Fruit fly (Drosophila melanogaster) whole organism, pupa: Measurements from ENCODE around the gene CG14423.

Experiments
- CG13204 ChIP-seq: fragments of 200-800 bp; sonication (Bioruptor generic); optimal IDR thresholded peaks from 2 replicates; lab custom pipeline; 2018; ENCODE audit warnings: missing biosample characterization, mild to moderate bottlenecking, missing genetic modification characterization, moderate library complexity
- CG14655 ChIP-seq: fragments of 200-800 bp; sonication (Bioruptor generic); optimal IDR thresholded peaks from 3 replicates; lab custom pipeline; 2017; ENCODE audit warnings: mild to moderate bottlenecking, missing biosample characterization, missing genetic modification reagents, missing genetic modification characterization
- CG15710 ChIP-seq: fragments of 200-800 bp; sonication (Bioruptor generic); optimal IDR thresholded peaks from 2 replicates; lab custom pipeline; 2018; ENCODE audit warnings: missing biosample characterization, mild to moderate bottlenecking, missing genetic modification characterization, moderate library complexity
- CG32121 ChIP-seq: fragments of 200-800 bp; sonication (Bioruptor generic); IDR thresholded peaks from 2 replicates; pipeline ENCODE4 v1.3.6; 2022; ENCODE audit warnings: missing biosample characterization, missing genetic modification characterization
- CG8159 ChIP-seq: fragments of 200-800 bp; sonication (Bioruptor generic); optimal IDR thresholded peaks from 3 replicates; lab custom pipeline; 2018; ENCODE audit warnings: missing biosample characterization, mild to moderate bottlenecking, missing genetic modification characterization, moderate library complexity
- CG8301 ChIP-seq: fragments of 200-800 bp; sonication (Bioruptor generic); optimal IDR thresholded peaks from 2 replicates; lab custom pipeline; 2018; ENCODE audit warnings: missing biosample characterization, mild to moderate bottlenecking, missing genetic modification characterization
- D1 ChIP-seq: fragments of 200-800 bp; sonication (Bioruptor generic); optimal IDR thresholded peaks from 2 replicates; lab custom pipeline; 2018; ENCODE audit warnings: missing biosample characterization, mild to moderate bottlenecking, missing genetic modification characterization, moderate library complexity
- EcR ChIP-seq: fragments of 200-800 bp; sonication (Bioruptor generic); optimal IDR thresholded peaks from 3 replicates; lab custom pipeline; 2019; ENCODE audit warnings: missing biosample characterization, missing genetic modification characterization, mild to moderate bottlenecking, moderate library complexity, missing genetic modification reagents
- Ets98B ChIP-seq: fragments of 200-800 bp; sonication (Bioruptor generic); IDR thresholded peaks from 2 replicates; pipeline ENCODE4 v1.3.6; 2022; ENCODE audit warnings: missing biosample characterization, missing genetic modification characterization
- Pif1B ChIP-seq: fragments of 200-800 bp; sonication (Bioruptor generic); optimal IDR thresholded peaks from 3 replicates; lab custom pipeline; 2016; ENCODE audit warnings: missing biosample characterization, missing genetic modification characterization
- rn ChIP-seq: fragments of 200-800 bp; sonication (Bioruptor generic); IDR thresholded peaks from 2 replicates; pipeline ENCODE4 v1.3.6; 2022; ENCODE audit warnings: missing biosample characterization, missing genetic modification characterization

DNA sequence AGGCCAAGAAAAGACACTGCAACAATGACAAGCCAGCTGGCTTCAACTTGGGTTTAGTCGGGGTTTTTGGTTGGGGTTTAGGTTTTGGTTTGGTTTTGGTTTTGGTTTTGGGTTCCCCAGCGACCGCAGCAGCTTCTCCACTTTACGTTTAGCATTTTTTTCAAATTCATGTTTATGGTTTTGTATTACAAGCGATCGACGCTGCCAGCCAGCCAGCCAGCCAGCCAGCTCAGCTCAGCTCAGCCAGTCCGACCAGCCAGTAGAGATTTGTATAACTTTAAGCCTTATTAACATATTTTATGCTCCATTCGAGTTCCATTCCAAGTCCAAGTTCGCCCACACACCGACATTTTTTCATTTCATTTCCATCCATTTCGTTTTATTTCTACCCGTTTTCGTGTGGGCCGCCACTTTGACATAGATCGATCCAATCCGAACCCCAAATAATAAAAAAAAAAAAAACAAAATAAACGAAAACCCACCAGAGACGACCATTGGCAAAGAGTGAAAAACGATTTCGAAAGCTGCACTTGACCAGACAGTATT, 18.7 kb downstream of the CG14423 start:
- TF ChIP-seq CG13204: no peak
- no peak for TF ChIP-seq CG8301 (tag; lab: Kevin White, UChicago)
- no peak for TF ChIP-seq EcR (GFP tag; lab: Kevin White, UChicago)
- no peak for TF ChIP-seq Ets98B (GFP tag; lab: Robert Waterston, UW)
- no peak for TF ChIP-seq rn (GFP tag; lab: Robert Waterston, UW)
- TF ChIP-seq CG15710: no peak
- TF ChIP-seq CG8159 (tag; lab: Kevin White, UChicago): no peak
- no peak for TF ChIP-seq D1 (tag; lab: Kevin White, UChicago)
- no peak for TF ChIP-seq CG32121 (GFP tag; lab: Robert Waterston, UW)
- TF ChIP-seq CG14655 (GFP tag; lab: Kevin White, UChicago): no peak
- no peak for TF ChIP-seq Pif1B (GFP tag; lab: Kevin White, UChicago)
